Worm (Caenorhabditis elegans) whole organism, late embryonic: ENCODE measurements around the gene tyra-3.

Experiments
- ceh-19 ChIP-seq: fragments of 200-800 bp; sonication (Bioruptor generic); optimal IDR thresholded peaks from 2 replicates; lab custom pipeline; 2018; ENCODE audit warnings: mild to moderate bottlenecking, missing genetic modification characterization, missing compliant biosample characterization
- elt-2 ChIP-seq: sonication (generic microtip); optimal IDR thresholded peaks from 2 replicates; lab custom pipeline; 2016; ENCODE audit warnings: missing genetic modification reagents, missing genetic modification characterization, missing compliant biosample characterization

DNA sequence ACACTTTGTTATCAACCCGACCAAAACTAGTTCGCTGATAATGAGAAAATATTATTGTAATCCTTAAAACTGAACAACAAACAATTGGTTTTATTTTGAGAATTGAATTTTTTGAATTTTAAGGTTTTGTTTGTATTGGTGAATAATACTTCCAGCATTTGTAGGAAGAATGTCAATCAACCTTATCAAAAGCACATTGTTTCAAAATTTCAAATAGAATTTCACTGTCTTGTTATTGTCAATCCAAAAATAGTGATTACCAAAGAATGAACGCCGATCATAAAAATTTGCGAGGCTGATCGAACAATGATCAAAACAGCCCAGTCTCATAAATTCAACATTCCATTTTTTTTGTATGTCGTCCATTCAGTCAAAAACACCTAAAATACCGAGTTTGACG lies 26.6 kb downstream of the tyra-3 start:
- TF ChIP-seq elt-2 (tag; lab: Kevin White, UChicago) (no peak), ceh-19 (GFP tag; lab: Kevin White, UChicago) (no peak)
